Worm (Caenorhabditis elegans): Measurements from ENCODE around the gene trx-3.

trx-3 gene

DNA sequence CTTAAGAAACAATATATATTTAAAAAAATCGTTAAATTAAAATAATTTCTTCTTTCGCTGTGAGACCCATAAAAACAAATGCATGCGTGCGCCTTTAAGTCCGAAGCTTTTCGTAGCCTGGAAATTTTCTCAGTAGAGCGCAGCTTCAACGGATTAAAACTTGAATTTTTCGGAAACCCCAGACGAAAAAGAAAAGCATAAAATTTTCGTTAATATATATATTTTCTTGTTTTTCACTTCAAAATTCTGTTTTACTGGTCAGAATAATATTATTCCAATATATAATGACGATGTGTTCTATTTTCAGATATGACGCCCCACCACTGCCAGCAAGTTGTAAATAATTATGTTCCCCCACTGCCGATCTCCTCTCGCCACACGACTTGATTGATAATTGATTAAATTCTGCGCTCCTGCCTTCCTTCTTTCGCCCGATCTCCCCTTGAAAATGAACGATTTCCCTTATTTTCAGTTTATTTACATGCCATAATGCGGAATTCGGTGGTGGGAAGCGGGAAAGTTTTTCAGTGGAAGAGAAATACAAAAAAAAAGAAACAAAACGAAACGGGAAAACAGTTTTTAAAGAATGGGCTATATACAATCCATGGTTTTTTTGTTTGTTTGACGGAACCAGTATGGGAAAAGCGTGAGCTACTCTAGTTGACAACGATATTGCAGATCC lies 18.6 kb upstream of the trx-3 start (continued):
- 0 out of 4 replicates have a peak, but pooled peaks of 1 of the 2 experiments have one; percentile 7 for TF ChIP-seq madf-5 (GFP tag; IDR thresholded peaks at IDR 0.05)
- 0 out of 2 replicates have a peak, but pooled peaks have one; percentile 28 for TF ChIP-seq egl-43 (GFP tag; IDR thresholded peaks at IDR 0.05)
- TF ChIP-seq ZK337.2 (GFP tag; IDR thresholded peaks at IDR 0.05), result 0 out of 2 replicates have a peak, but pooled peaks have one; percentile 22

DNA sequence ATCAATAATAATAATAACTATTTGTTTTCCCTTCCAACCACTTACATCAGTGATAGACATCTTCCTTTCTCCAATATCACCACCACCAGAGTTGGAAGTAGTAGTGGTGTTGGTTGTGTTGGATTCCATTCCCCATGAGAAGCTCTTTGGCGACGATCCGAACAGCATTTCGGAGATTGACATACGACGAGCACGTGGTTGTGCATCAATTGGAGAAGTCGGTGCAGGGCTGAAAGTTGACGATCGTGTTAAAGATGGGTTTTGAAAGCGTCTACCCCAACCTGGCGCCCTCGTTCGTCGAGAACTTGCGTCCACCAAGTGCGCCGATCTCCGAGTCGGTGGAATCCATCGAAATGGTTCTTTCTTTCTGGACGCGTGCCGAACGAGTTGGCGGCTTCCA lies 17.8 kb upstream of the trx-3 start:
- TF ChIP-seq ztf-7 (tag; optimal IDR thresholded peaks at IDR 0.05), result no peak
- peak; percentile 73 for TF ChIP-seq aha-1 (tag)
- TF ChIP-seq nhr-41 (GFP tag; IDR thresholded peaks at IDR 0.05), result no peak
- no peak for TF ChIP-seq rbr-2 (tag; optimal IDR thresholded peaks at IDR 0.05)
- no peak for TF ChIP-seq ZK337.2 (GFP tag; IDR thresholded peaks at IDR 0.05)
- peak; percentile 41 for TF ChIP-seq ama-1 (optimal IDR thresholded peaks at IDR 0.05)
- no peak for TF ChIP-seq mdl-1 (tag; optimal IDR thresholded peaks at IDR 0.05)
- TF ChIP-seq Y75B8A.6 (GFP tag; IDR thresholded peaks at IDR 0.05), result 0 out of 2 replicates have a peak, but pooled peaks have one; percentile 35
- TF ChIP-seq madf-5 (GFP tag; IDR thresholded peaks at IDR 0.05), result no peak
- TF ChIP-seq aly-2 (tag; optimal IDR thresholded peaks at IDR 0.05), result no peak
- TF ChIP-seq egl-43 (GFP tag; IDR thresholded peaks at IDR 0.05), result no peak
- TF ChIP-seq daf-19 (GFP tag; conservative IDR thresholded peaks at IDR 0.05), result no peak
- no peak for TF ChIP-seq skn-1 (tag; optimal IDR thresholded peaks at IDR 0.05)

DNA sequence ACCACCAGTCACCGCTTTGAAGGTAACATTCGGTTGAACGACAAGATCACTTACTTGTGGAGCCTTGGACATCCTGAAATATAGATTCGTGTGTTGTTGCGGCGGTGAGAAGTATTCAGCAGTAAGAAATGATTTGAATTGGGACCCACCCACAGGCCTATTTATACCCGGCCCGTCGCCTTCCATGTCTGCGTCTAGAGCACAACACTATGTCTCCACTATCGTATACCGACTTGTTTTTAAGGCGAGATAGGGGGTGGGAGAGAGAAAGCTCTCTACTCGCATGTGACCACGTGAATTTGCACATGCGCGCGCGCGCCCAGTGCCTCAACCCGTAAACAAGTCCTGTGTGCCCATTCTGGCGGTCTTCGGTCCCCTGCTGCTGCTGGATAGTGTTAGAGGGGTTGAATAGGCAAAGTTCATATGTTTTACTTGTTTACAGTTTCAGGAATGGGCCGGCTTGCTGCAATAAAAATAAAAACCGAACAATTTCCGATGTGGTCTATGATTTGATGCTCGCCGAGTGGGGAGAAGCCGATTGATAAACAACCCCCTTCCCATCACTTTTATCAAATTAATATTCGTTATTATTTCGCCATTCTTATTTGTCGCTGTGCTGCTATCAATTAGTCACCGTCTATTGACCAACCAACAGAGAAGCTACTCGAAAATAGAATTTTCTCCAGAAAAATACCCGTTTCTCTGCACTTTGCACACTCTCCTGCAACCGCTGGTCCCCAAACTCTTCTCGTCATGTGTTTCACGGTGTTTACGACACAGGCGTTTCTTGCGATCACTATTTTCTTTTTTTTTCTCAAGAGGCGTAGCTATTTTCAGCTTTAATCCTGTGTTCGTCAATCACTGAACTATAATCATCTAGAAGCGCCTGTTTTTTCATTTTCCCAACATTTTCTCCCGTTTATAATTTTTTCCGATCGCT lies 16.8 kb upstream of the trx-3 start:
- TF ChIP-seq ceh-44 (GFP tag; IDR thresholded peaks at IDR 0.05) (no peak), egl-27 (tag; optimal IDR thresholded peaks at IDR 0.05) (no peak), F26F4.8 (GFP tag; conservative IDR thresholded peaks at IDR 0.05) (no peak), nhr-41 (GFP tag; IDR thresholded peaks at IDR 0.05) (no peak), lim-7 (GFP tag; IDR thresholded peaks at IDR 0.05) (peak; percentile 66), ceh-20 (GFP tag; IDR thresholded peaks at IDR 0.05) (peak; percentile 53), Y105C5A.15 (GFP tag; IDR thresholded peaks at IDR 0.05) (peak; percentile 20; the same call in 1 of the 2 replicates), jun-1 (tag; optimal IDR thresholded peaks at IDR 0.05) (no peak), lin-13 (GFP tag; optimal IDR thresholded peaks at IDR 0.05) (no peak), lin-1 (GFP tag; IDR thresholded peaks at IDR 0.05) (peak; percentile 25; the same call in 1 of the 2 replicates), hmg-1.1 (GFP tag; IDR thresholded peaks at IDR 0.05) (peak; percentile 60), spr-3 (GFP tag; optimal IDR thresholded peaks at IDR 0.05) (peak; percentile 42), nhr-237 (tag; optimal IDR thresholded peaks at IDR 0.05) (no peak), F10B5.3 (tag; optimal IDR thresholded peaks at IDR 0.05) (no peak), ceh-32 (tag; optimal IDR thresholded peaks at IDR 0.05; ENCODE audit: poor library complexity) (no peak), unc-39 (tag; optimal IDR thresholded peaks at IDR 0.05) (no peak), lir-3 (tag; optimal IDR thresholded peaks at IDR 0.05) (no peak), mdt-29 (GFP tag; IDR thresholded peaks at IDR 0.05) (no peak; the same call in 1 of the 2 replicates), madf-9 (GFP tag; conservative IDR thresholded peaks at IDR 0.05) (0 out of 2 replicates have a peak, but pooled peaks have one; percentile 19), lsy-2 (tag; optimal IDR thresholded peaks at IDR 0.05) (peak; percentile 60 to 67), nhr-28 (tag; optimal IDR thresholded peaks at IDR 0.05) (peak; percentile 13), mdl-1 (tag; optimal IDR thresholded peaks at IDR 0.05) (peak; percentile 74 to 99), nhr-6 (tag; optimal IDR thresholded peaks at IDR 0.05) (peak; percentile 40), ces-1 (GFP tag; optimal IDR thresholded peaks at IDR 0.05) (no peak), lin-15B (tag; optimal IDR thresholded peaks at IDR 0.05) (no peak), ctbp-1 (GFP tag; IDR thresholded peaks at IDR 0.05) (no peak; the same call in none of the 2 replicates), daf-8 (GFP tag; IDR thresholded peaks at IDR 0.05) (no peak), ZK337.2 (GFP tag; IDR thresholded peaks at IDR 0.05) (no peak), arid-1 (GFP tag; conservative IDR thresholded peaks at IDR 0.05) (0 out of 2 replicates have a peak, but pooled peaks have one; percentile 4), fkh-10 (GFP tag; optimal IDR thresholded peaks at IDR 0.05) (peak; percentile 83), F49E8.2 (tag; optimal IDR thresholded peaks at IDR 0.05; ENCODE audit: borderline replicate concordance) (no peak), php-3 (GFP tag; IDR thresholded peaks at IDR 0.05) (peak; percentile 45), aly-2 (tag; optimal IDR thresholded peaks at IDR 0.05) (no peak), snpc-1.2 (GFP tag; IDR thresholded peaks at IDR 0.05) (no peak), nhr-42 (GFP tag; IDR thresholded peaks at IDR 0.05) (0 out of 2 replicates have a peak, but pooled peaks have one; percentile 14)
